Worm (Caenorhabditis elegans) whole organism, L4 larva: Measurements from ENCODE around the gene M163.1.
A peak's percentile ranks its signal among the peaks of the same experiment; 100 is the strongest.

ENCODE experiments used
- F10B5.3 ChIP-seq: sonication (generic microtip); optimal IDR thresholded peaks from 2 replicates; lab custom pipeline; 2016; ENCODE audit warnings: mild to moderate bottlenecking, missing genetic modification characterization, missing compliant biosample characterization
- F26F4.8 ChIP-seq: fragments of 200-800 bp; sonication (Bioruptor generic); conservative IDR thresholded peaks from 2 replicates; pipeline ENCODE4 v1.3.6; 2022; ENCODE audit warnings: missing genetic modification characterization, missing compliant biosample characterization
- F37D6.2 ChIP-seq: sonication (generic microtip); optimal IDR thresholded peaks from 2 replicates; lab custom pipeline; 2016; ENCODE audit warnings: mild to moderate bottlenecking, missing genetic modification characterization, missing compliant biosample characterization
- T20F7.1 ChIP-seq: fragments of 200-800 bp; sonication (Bioruptor generic); optimal IDR thresholded peaks from 2 replicates; lab custom pipeline; 2018; ENCODE audit warnings: mild to moderate bottlenecking, missing genetic modification characterization, missing compliant biosample characterization
- Y105C5A.15 ChIP-seq: fragments of 200-800 bp; sonication (Bioruptor generic); IDR thresholded peaks from 2 replicates; pipeline ENCODE4 v1.3.6; 2022; ENCODE audit warnings: missing genetic modification characterization, missing compliant biosample characterization
- ZK546.5 ChIP-seq, 2 experiments: sonication (generic microtip); optimal IDR thresholded peaks; 2 replicates each; lab custom pipeline; 2017; ENCODE audit warnings: missing biosample characterization in 2 of 2, missing genetic modification characterization in 2 of 2
- aha-1 ChIP-seq: fragments of 150-350 bp; peaks from one replicate; lab custom pipeline; 2014; ENCODE audit warnings: missing biosample characterization, missing genetic modification characterization
- attf-4 ChIP-seq: sonication (generic microtip); optimal IDR thresholded peaks from 3 replicates; lab custom pipeline; 2017; ENCODE audit warnings: missing biosample characterization, missing genetic modification characterization
- ceh-82 ChIP-seq: sonication (generic microtip); optimal IDR thresholded peaks from 2 replicates; lab custom pipeline; 2017; ENCODE audit warnings: missing biosample characterization, missing genetic modification characterization
- ctbp-1 ChIP-seq: fragments of 200-800 bp; sonication (Bioruptor generic); IDR thresholded peaks from 2 replicates; pipeline ENCODE4 v1.3.6; 2022; ENCODE audit warnings: missing genetic modification reagents, missing genetic modification characterization, missing compliant biosample characterization
- daf-16 ChIP-seq, 3 experiments: sonication (generic microtip); optimal IDR thresholded peaks; 2 replicates each; lab custom pipeline; 2016 to 2017; ENCODE audit warnings: missing genetic modification characterization in 3 of 3, missing genetic modification reagents in 3 of 3, mild to moderate bottlenecking in 2 of 3, missing compliant biosample characterization in 2 of 3, missing biosample characterization in 1 of 3, moderate library complexity in 1 of 3
- daf-19 ChIP-seq: fragments of 200-800 bp; sonication (Bioruptor generic); conservative IDR thresholded peaks from 2 replicates; pipeline ENCODE4 v1.3.6; 2022; ENCODE audit warnings: missing genetic modification characterization, missing compliant biosample characterization
- daf-8 ChIP-seq: fragments of 200-800 bp; sonication (Bioruptor generic); IDR thresholded peaks from 2 replicates; pipeline ENCODE4 v1.3.6; 2022; ENCODE audit warnings: missing genetic modification characterization, missing compliant biosample characterization
- dmd-6 ChIP-seq: fragments of 200-800 bp; sonication (Bioruptor generic); IDR thresholded peaks from 2 replicates; pipeline ENCODE4 v1.3.6; 2022; ENCODE audit warnings: missing genetic modification reagents, missing genetic modification characterization, missing compliant biosample characterization
- dmd-9 ChIP-seq: fragments of 200-800 bp; sonication (Bioruptor generic); IDR thresholded peaks from 2 replicates; pipeline ENCODE4 v1.3.6; 2022; ENCODE audit warnings: missing genetic modification reagents, missing genetic modification characterization, missing compliant biosample characterization
- egl-43 ChIP-seq: fragments of 200-800 bp; sonication (Bioruptor generic); IDR thresholded peaks from 2 replicates; pipeline ENCODE4 v1.3.6; 2022; ENCODE audit warnings: missing genetic modification reagents, missing genetic modification characterization, missing compliant biosample characterization
- fkh-10 ChIP-seq: fragments of 150-350 bp; optimal IDR thresholded peaks from 2 replicates; lab custom pipeline; 2014; ENCODE audit warnings: missing biosample characterization, missing genetic modification reagents, missing genetic modification characterization
- gei-8 ChIP-seq: fragments of 200-800 bp; sonication (Bioruptor generic); optimal IDR thresholded peaks from 2 replicates; lab custom pipeline; 2018; ENCODE audit warnings: mild to moderate bottlenecking, missing genetic modification characterization, missing compliant biosample characterization
- hlh-30 ChIP-seq: sonication (generic microtip); optimal IDR thresholded peaks from 2 replicates; lab custom pipeline; 2017; ENCODE audit warnings: antibody characterized with exemption, mild to moderate bottlenecking, missing genetic modification characterization, missing compliant biosample characterization; ENCODE audit not compliant: insufficient read depth
- hmg-1.1 ChIP-seq: fragments of 200-800 bp; sonication (Bioruptor generic); IDR thresholded peaks from 2 replicates; pipeline ENCODE4 v1.3.6; 2022; ENCODE audit warnings: missing genetic modification reagents, missing genetic modification characterization, missing compliant biosample characterization
- lin-13 ChIP-seq: fragments of 150-350 bp; optimal IDR thresholded peaks from 2 replicates; lab custom pipeline; 2014; ENCODE audit warnings: missing biosample characterization, missing genetic modification reagents, missing genetic modification characterization
- lin-15B ChIP-seq: fragments of 150-350 bp; sonication (generic microtip); optimal IDR thresholded peaks from 3 replicates; lab custom pipeline; 2014; ENCODE audit warnings: missing biosample characterization, missing genetic modification characterization
- madf-9 ChIP-seq: fragments of 200-800 bp; sonication (Bioruptor generic); conservative IDR thresholded peaks from 2 replicates; pipeline ENCODE4 v1.3.6; 2022; ENCODE audit warnings: missing genetic modification reagents, missing genetic modification characterization, missing compliant biosample characterization
- mdl-1 ChIP-seq, 2 experiments: fragments of 150-350 bp in 1 of 2; sonication (generic microtip) in 1 of 2; optimal IDR thresholded peaks; 2 replicates each; lab custom pipeline; 2014 to 2017; ENCODE audit warnings: missing biosample characterization in 2 of 2, missing genetic modification characterization in 2 of 2
- mxl-2 ChIP-seq: fragments of 200-800 bp; sonication (Bioruptor generic); conservative IDR thresholded peaks from 2 replicates; pipeline ENCODE4 v1.3.6; 2022; ENCODE audit warnings: missing genetic modification reagents, missing genetic modification characterization, missing compliant biosample characterization
- nhr-102 ChIP-seq: sonication (generic microtip); optimal IDR thresholded peaks from 2 replicates; lab custom pipeline; 2016; ENCODE audit warnings: mild to moderate bottlenecking, missing genetic modification characterization, moderate library complexity, missing compliant biosample characterization
- nhr-111 ChIP-seq: fragments of 200-800 bp; sonication (Bioruptor generic); optimal IDR thresholded peaks from 2 replicates; lab custom pipeline; 2018; ENCODE audit warnings: mild to moderate bottlenecking, missing genetic modification characterization, missing compliant biosample characterization
- nhr-48 ChIP-seq: sonication (generic microtip); optimal IDR thresholded peaks from 2 replicates; lab custom pipeline; 2016; ENCODE audit warnings: mild to moderate bottlenecking, missing genetic modification characterization, missing compliant biosample characterization
- nhr-76 ChIP-seq: fragments of 150-350 bp; optimal IDR thresholded peaks from 2 replicates; lab custom pipeline; 2014; ENCODE audit warnings: missing biosample characterization, missing genetic modification characterization
- sdz-12 ChIP-seq: fragments of 200-800 bp; sonication (Bioruptor generic); optimal IDR thresholded peaks from 2 replicates; lab custom pipeline; 2018; ENCODE audit warnings: mild to moderate bottlenecking, missing genetic modification characterization, missing compliant biosample characterization
- set-16 ChIP-seq: fragments of 200-800 bp; sonication (Bioruptor generic); IDR thresholded peaks from 2 replicates; pipeline ENCODE4 v1.3.6; 2022; ENCODE audit warnings: missing genetic modification reagents, missing genetic modification characterization, missing compliant biosample characterization
- skn-1 ChIP-seq: fragments of 150-350 bp; optimal IDR thresholded peaks from 2 replicates; lab custom pipeline; 2014; ENCODE audit warnings: missing biosample characterization, missing genetic modification characterization
- snpc-1.2 ChIP-seq: fragments of 200-800 bp; sonication (Bioruptor generic); IDR thresholded peaks from 2 replicates; pipeline ENCODE4 v1.3.6; 2022; ENCODE audit warnings: missing genetic modification reagents, missing genetic modification characterization, missing compliant biosample characterization
- spr-1 ChIP-seq: sonication (generic microtip); optimal IDR thresholded peaks from 2 replicates; lab custom pipeline; 2016; ENCODE audit warnings: mild to moderate bottlenecking, missing genetic modification characterization, missing compliant biosample characterization
- spr-3 ChIP-seq: fragments of 200-800 bp; sonication (Bioruptor generic); optimal IDR thresholded peaks from 2 replicates; lab custom pipeline; 2018; ENCODE audit warnings: mild to moderate bottlenecking, missing genetic modification characterization, missing compliant biosample characterization
- unc-62 ChIP-seq, 3 experiments: fragments of 150-350 bp in 1 of 3; sonication (generic microtip); optimal IDR thresholded peaks in 2 of 3; peaks in 1 of 3; 1 replicate in 1 of 3; 2 replicates in 2 of 3; lab custom pipeline; 2014 to 2017; ENCODE audit warnings: missing biosample characterization in 3 of 3, missing genetic modification characterization in 3 of 3, missing genetic modification reagents in 3 of 3, missing genotype in 1 of 3
- zip-11 ChIP-seq: fragments of 200-800 bp; sonication (Bioruptor generic); IDR thresholded peaks from 2 replicates; pipeline ENCODE4 v1.3.6; 2022; ENCODE audit warnings: missing genetic modification characterization, missing compliant biosample characterization
- zip-2 ChIP-seq: fragments of 150-350 bp; optimal IDR thresholded peaks from 2 replicates; lab custom pipeline; 2014; ENCODE audit warnings: missing biosample characterization, missing genetic modification characterization

M163.1 gene

ce11 chrX:14523275-14523674 lies 19.7 kb upstream of the M163.1 start, which contains the start of gene nspc-16:
TSS of gene nspc-16 (plus strand) at chrX:14523575.
- TF ChIP-seq set-16 (GFP tag; lab: Robert Waterston, UW) (no peak), sdz-12 (no peak), spr-3 (GFP tag; lab: Kevin White, UChicago) (no peak), Y105C5A.15 (GFP tag; lab: Robert Waterston, UW) (no peak), gei-8 (GFP tag; lab: Kevin White, UChicago) (no peak), daf-16 (GFP tag; optimal IDR thresholded peaks at IDR 0.05; lab: Kevin White, UChicago) (no peak), daf-16 (tag; optimal IDR thresholded peaks at IDR 0.05; lab: Kevin White, UChicago) (no peak), nhr-76 (no peak), F37D6.2 (no peak), attf-4 (tag; lab: Kevin White, UChicago) (no peak), F10B5.3 (tag; lab: Kevin White, UChicago) (no peak), hmg-1.1 (no peak), unc-62 (GFP tag; optimal IDR thresholded peaks at IDR 0.05 in 1 of 2; lab: Kevin White, UChicago) (no peak), unc-62 (tag; optimal IDR thresholded peaks at IDR 0.05; lab: Kevin White, UChicago) (no peak), T20F7.1 (GFP tag; lab: Kevin White, UChicago) (no peak), zip-2 (tag; lab: Kevin White, UChicago) (no peak), hlh-30 (no peak)
- TF ChIP-seq, all 104 proteins: peak for 0

- TF ChIP-seq skn-1 (tag; lab: Kevin White, UChicago) (no peak), dmd-6 (GFP tag; lab: Robert Waterston, UW) (no peak), ZK546.5 (tag; optimal IDR thresholded peaks at IDR 0.05; lab: Kevin White, UChicago) (no peak), nhr-102 (tag; lab: Kevin White, UChicago) (no peak), lin-13 (GFP tag; lab: Kevin White, UChicago) (no peak), mxl-2 (GFP tag; lab: Robert Waterston, UW) (no peak), set-16 (GFP tag; lab: Robert Waterston, UW) (no peak), lin-15B (tag; lab: Kevin White, UChicago) (no peak), nhr-76 (no peak), F10B5.3 (tag; lab: Kevin White, UChicago) (no peak), daf-19 (GFP tag; lab: Robert Waterston, UW) (no peak)
- TF ChIP-seq, all 104 proteins: peak for 0
These were observed 16.8 kb upstream of the M163.1 start, which contains the start of gene D1025.1 for ce11 chrX:14520463-14520862. TSS of gene D1025.1 (plus strand) at chrX:14520763.

ce11 chrX:14517842-14518241 lies 14.2 kb upstream of the M163.1 start:
- TF ChIP-seq hmg-1.1 = no peak
- 0 out of 2 replicates have a peak, but pooled peaks have one; percentile 10 for TF ChIP-seq egl-43 (GFP tag; lab: Robert Waterston, UW)
- no peak for TF ChIP-seq dmd-9 (GFP tag; lab: Robert Waterston, UW)
- no peak for TF ChIP-seq mdl-1 (tag; optimal IDR thresholded peaks at IDR 0.05; lab: Kevin White, UChicago)
- no peak for TF ChIP-seq nhr-111 (GFP tag; lab: Kevin White, UChicago)
- TF ChIP-seq spr-1 (tag; lab: Kevin White, UChicago) = no peak
- TF ChIP-seq ZK546.5 (tag; optimal IDR thresholded peaks at IDR 0.05; lab: Kevin White, UChicago) = no peak
- no peak for TF ChIP-seq ceh-82 (tag; lab: Kevin White, UChicago)
- TF ChIP-seq nhr-48 (tag; lab: Kevin White, UChicago) = no peak
- peak; percentile 36 for TF ChIP-seq set-16 (GFP tag; lab: Robert Waterston, UW)
- TF ChIP-seq zip-2 (tag; lab: Kevin White, UChicago) = no peak
- TF ChIP-seq snpc-1.2 (GFP tag; lab: Robert Waterston, UW) = no peak
- TF ChIP-seq zip-11 = no peak
- no peak for TF ChIP-seq ctbp-1 (GFP tag; lab: Robert Waterston, UW)
- TF ChIP-seq aha-1 = peak; percentile 85
- TF ChIP-seq unc-62 (GFP tag; optimal IDR thresholded peaks at IDR 0.05 in 1 of 2; lab: Kevin White, UChicago) = no peak
- TF ChIP-seq unc-62 (tag; optimal IDR thresholded peaks at IDR 0.05; lab: Kevin White, UChicago) = no peak
- no peak for TF ChIP-seq madf-9 (GFP tag; lab: Robert Waterston, UW)
- TF ChIP-seq F26F4.8 (GFP tag; lab: Robert Waterston, UW) = no peak
- no peak for TF ChIP-seq fkh-10 (GFP tag; lab: Kevin White, UChicago)
- TF ChIP-seq daf-8 (GFP tag; lab: Robert Waterston, UW) = no peak
- no peak for TF ChIP-seq attf-4 (tag; lab: Kevin White, UChicago)
- TF ChIP-seq, all 104 proteins: peak for 3
